Fruit fly (Drosophila melanogaster) whole organism, larva: Measurements from ENCODE around the gene Lip4.

ENCODE experiments used
- noc ChIP-seq: fragments of 200-800 bp; sonication (Bioruptor generic); optimal IDR thresholded peaks from 3 replicates; lab custom pipeline; 2019; ENCODE audit warnings: missing biosample characterization, mild to moderate bottlenecking, missing genetic modification characterization, moderate library complexity

Gene Lip4

DNA sequence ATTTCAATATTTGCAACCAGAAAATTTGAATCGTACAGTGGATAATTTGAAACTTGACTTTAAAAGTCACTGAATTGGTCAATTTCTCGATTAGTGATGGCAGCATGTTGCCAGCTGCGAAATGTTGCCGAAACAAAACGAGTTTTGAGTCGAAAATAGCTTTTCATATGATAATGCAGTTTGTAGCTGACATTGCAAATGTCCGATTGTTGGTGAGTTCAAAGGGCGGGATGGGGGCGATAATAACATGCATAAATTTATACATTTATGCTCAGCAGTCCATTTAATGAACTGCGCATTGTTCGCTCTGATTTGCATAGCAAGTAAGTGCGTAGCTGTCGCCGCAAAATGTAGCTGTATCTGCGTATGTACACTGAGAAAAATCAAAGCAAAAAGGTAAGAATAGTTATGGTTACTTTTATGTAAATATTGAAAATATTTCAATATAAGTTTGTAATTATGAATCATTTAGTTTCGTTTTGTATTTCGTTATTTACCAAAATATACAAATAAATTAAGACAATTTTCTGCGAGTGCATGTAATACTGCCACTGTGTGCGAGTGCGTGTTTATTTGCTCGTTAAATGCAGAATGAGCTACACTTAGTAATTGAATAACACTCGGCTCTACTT, at the start of gene Lip4:
Lip4 (plus strand) TSS at position 620 of the 632 bp plus-strand sequence.
- TF ChIP-seq noc (tag; lab: Kevin White, UChicago) = peak; percentile 77

DNA sequence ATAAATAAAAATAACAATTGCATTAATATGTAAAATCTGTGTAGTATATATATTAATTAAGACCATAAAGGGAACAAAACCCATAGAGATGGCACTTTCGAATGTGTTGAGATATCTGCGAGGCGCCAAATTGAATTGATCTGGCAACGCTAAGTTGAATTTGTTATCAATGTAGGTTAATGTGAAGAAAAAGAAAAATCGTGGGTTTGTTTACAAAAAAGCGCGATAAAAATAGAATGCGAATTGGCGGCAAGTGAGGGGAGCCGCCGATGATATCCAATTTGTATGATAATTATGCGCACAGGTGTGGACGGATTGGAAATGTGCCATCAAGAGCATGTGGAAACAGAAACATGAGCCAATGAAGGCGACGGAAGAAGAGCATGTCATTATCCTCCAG, 47.5 kb upstream of the Lip4 start:
- no peak for TF ChIP-seq noc (tag; lab: Kevin White, UChicago)

DNA sequence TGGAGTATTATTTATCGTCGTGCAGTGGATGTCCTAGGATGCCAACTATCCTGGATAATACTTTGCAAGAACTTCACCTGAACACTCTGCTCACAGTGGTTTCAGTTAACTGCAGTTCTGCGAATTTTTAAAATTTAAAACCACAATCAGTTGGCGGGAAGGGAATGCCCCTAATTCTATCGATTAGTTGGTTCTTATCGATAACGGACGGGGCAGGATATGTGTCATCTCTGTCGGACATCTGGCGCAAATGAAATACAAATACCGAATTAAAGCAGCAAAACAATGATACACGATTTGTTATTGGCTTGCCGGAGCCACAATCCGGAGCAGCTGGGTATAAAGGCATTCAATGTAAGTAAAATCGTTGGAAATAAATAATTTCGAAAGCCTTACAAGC, 44.3 kb upstream of the Lip4 start, which contains the start of gene Grip75:
Grip75 (plus strand) TSS at position 223 of the 400 bp plus-strand sequence.
- TF ChIP-seq noc (tag; lab: Kevin White, UChicago) = no peak

DNA sequence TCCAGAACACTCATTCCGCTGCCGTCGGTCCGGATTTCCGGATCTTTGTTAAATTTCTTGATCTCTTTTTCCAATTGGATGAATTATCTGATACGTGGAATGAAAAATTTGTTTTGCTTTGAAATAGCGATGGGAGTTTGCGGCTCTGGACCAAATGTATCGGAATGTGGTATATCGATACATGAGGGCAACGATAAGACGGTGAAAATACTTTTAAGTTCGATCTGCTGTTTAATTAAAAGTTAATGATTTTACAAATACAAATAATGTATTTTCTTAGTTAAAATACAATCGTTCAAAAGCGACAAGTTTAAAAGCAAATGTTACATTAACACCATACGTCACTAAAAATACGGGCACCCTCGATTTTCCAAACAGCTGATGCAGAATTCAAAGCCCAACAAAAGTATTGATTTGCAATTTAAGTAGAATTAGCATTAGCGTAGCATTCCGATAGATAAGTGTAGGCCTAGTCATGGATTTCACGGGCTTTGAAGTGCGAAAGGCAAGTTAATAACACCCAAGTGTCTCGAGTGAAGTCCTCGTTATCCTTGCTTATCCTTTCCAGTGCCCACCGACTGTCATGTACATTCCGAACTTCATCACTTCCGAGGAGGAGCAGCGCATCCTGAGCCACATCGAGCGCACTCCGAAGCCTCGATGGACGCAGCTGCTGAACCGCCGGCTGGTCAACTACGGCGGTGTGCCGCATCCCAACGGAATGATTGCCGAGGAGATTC, 38.7 kb upstream of the Lip4 start, which contains the start of the genes Cog4 and CG6144:
Cog4 (minus strand) TSS at position 139 of the 740 bp plus-strand sequence.
CG6144 (plus strand) TSS at position 211 of the 740 bp plus-strand sequence.
- no peak for TF ChIP-seq noc (tag; lab: Kevin White, UChicago)

DNA sequence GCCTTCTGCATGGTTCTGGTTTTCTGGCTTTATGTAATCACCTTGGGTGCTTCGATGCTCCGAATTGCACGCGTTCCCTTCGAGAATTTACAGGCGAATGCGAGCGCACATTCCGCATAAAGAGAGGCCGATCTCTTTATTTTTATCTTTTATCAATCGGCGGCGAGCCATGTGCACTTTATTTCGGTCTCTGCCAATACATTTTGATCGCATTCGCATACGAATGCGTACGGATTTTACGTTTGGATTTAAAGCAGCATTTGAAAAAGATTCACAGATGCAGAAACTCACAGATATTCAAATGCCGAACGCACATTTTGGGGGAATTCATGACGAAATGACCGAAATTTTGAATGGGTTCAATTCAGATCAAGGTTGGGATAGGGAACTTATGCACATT, 36.0 kb upstream of the Lip4 start, which contains the start of gene CG13144:
CG13144 (minus strand) TSS at position 101 of the 400 bp plus-strand sequence.
- no peak for TF ChIP-seq noc (tag; lab: Kevin White, UChicago)

DNA sequence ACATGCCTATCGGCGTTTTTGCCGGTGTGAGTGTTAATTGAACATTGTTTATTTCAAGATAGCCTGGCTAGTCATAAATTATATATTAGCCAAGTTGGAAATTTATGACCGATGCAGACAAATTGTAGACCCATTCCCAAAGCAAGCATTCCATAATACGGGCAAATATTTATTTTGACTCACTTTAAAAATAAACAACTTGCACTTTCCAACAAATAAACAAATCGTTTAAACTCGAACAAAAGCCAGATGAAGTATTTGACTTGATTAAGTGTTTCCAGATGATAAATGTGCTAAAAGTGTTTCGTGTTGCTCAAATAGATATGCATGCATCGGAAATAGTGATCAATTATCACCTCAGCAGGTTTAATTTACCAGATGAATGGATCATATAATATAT, 31.9 kb upstream of the Lip4 start:
- no peak for TF ChIP-seq noc (tag; lab: Kevin White, UChicago)

DNA sequence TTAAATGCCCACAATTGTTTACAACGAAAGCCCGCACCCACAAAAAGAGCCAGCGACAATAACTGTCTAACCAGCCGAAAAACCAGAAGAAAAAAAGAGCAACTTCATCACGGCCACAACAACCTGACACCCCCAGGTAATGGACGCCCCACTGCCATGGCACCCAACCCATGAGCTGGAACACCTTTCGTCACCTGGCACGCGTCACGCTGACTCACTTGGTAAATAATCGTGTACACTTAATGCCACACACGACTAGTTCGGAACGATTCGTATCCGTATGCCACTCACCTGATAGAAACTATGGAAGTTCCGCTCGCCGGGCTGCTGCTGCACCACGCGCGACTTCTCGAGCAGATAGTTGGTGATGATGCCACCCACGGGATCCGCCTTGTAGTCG, 31.0 kb upstream of the Lip4 start:
- TF ChIP-seq noc (tag; lab: Kevin White, UChicago) = no peak

DNA sequence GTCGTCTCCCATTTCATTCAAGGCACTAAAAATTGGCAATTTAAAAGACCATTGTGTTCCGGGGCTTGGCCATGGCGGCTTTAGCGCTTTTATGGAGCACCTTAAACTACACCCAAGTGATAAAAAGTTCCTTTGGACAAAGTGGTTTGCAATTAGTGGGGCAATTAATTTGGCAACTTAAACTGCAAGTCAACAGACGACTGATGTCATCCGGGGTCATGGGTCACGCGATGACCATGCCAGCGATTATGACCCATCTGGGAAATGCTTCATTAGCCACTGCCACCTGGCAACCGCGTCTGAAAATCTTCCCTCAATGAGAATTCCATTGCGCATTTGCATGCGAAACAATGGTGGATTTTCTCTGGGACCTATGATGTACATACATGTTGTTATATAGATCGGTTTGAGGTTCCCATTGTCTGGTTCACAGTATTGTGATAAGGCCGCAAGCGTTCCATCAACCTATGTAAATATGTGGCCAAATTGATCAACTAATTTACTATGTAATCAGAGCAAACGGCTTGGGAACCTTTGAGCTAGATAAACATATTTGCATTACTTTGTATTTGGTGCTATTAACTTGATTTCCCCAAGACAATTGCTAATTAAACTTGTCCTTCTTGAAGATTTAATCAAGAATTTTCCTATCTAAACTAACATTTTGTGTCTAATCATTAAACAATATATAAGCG, 30.1 kb upstream of the Lip4 start:
- TF ChIP-seq noc (tag; lab: Kevin White, UChicago) = no peak

DNA sequence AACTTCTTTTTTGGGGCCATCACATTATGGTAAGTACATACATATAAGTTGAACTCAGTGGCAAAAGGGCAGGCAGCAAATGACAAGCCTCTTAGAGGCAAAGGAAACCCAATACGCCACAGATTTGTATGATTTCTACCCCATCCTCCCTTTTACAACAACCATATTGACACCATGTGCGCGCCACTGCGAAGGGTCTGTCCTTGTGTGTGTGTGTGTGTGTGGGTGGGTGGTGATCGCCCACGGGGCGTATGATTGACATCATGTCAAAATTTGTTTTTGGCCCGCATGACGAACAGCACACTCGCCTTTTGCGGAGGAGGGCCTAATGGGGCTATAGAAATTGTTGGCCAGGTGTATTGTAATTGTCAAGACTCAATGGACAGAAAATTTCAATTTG, 27.8 kb upstream of the Lip4 start:
- TF ChIP-seq noc (tag; lab: Kevin White, UChicago) = no peak

DNA sequence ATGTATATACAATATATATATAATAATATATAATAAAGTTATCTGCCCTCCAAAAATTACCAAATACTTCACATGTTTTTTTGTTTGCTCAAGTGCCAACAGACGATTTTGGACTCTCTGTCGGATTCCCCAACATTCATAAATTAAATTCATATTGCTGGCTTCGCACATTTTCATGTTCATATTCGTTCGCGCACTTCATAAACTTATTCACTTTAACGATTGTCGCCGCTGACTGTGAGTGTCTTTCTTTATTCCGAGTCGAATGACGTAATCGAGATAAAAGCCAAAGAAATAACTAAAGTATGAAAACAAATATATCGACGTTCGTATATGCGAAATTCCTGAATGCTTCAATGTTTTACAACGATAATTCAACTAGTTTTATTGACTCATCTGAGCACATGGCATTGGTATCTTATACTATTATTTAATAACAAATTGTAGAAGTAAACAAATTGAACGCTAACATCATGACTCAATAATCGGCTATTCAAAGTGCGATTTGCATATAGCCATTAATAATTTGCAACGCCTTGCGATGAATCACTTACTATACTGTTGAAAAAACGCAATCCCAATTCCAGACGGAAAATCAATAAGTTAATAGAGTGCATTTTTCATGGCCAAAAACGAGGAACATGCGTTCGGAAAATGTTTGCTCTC, 26.9 kb upstream of the Lip4 start:
- TF ChIP-seq noc (tag; lab: Kevin White, UChicago) = no peak

DNA sequence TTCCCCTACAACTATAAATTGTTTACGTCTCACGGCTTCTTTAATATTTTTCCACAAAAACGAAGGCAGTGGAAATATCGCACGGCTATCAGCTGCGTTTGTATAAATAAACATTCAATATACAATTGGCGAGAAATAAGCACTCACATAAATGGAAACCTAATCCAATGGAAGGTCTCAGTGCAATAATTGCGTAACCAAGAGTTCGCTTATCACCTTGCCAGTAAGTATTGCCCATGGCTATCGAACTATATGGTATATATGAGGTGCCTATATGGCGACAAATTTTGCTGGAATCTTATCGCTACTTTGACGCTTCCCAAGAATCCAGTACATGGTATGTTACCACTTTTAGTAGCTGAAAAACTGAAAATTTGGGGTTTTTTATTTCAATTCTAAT, 25.1 kb upstream of the Lip4 start:
- no peak for TF ChIP-seq noc (tag; lab: Kevin White, UChicago)

DNA sequence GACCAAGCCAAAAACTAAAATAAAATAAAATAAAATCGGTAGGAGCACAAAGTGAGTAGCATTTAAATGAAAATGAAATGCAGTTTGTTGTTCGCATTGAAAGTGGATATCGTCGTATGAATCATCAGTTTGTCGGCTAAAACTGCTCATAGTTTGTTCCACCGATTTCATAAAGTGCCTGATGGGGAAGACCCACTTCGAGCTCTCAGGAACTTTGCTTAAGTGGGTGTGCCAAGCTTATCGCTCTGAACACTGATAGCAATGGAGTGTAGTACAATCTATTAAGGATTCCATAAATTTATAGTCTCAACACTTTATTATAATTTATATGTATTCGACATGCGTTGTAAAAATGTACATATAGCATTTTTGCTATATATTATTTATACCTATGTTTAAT, 24.5 kb upstream of the Lip4 start:
- peak; percentile 27 for TF ChIP-seq noc (tag; lab: Kevin White, UChicago)

DNA sequence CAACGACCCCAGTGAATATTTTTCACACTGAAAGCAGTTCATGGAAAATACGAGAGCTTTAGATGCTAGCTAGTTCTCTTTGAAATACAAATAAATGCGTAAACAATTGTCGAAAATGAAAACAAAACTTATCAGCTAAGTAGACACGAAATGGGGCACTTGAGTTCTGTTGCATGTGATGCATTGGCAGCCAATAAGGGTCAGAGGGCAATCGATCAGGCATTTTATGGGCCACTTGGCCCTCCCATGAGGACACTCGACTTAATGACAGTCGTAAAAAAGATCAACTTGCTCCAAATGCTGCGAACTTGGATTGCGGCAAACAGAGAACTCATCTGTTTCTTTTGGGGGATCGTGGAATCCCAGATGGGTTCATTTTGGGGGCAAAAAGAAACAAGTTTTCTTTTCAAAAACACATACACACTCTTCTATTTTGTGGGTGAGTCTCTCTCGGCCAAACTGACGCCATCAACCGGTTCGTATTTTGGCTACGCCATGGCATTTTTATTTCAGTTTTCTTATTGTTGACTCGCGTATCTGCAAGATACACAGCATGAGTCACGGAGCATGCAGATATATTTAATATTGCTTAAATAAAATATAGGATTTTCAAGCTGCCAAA, 23.9 kb upstream of the Lip4 start:
- TF ChIP-seq noc (tag; lab: Kevin White, UChicago) = no peak

DNA sequence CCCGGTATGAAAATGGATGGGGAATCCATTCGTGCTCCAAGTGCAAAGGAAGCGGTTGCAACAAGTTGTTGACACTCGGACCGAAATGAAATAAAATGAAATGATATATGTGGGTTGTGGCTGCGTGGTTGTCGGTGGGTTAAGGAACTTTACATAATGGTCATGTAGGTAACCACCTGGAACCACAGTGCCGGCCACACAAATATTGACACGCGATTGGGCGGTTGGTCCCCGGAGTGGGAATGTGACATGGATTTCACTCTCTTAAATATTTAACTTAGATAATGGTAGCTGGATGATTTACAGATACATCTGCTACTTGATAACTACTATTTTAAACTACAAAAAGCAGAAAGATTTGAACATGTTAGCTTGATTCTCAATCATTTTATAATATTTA, 22.5 kb upstream of the Lip4 start:
- no peak for TF ChIP-seq noc (tag; lab: Kevin White, UChicago)

DNA sequence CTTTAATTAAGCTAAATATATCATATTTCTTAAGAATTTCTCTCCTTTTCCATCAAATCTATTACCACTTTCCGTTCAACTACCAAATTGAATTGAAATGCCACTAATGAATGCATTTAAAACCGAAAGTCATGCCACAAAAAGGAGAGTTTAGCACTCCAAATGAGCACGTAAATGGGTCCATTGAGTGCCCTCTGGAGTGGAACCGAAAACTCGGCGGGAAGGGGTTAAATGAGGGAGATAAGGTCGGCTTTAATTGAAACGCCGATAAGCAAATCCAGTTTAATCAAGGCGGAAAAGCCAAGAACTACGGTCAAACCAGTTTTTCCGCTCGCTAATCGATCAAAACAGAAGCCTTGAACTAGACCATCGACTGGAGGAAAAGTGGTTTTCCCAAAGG, 22.0 kb upstream of the Lip4 start:
- no peak for TF ChIP-seq noc (tag; lab: Kevin White, UChicago)
